Fruit fly (Drosophila melanogaster) whole organism, embryonic: Measurements from ENCODE around the gene Psn.

Experiments
- B-H1 ChIP-seq: fragments of 200-800 bp; sonication (Bioruptor generic); IDR thresholded peaks from 3 replicates; pipeline ENCODE4 v1.3.6; 2022; ENCODE audit warnings: missing biosample characterization, missing genetic modification characterization
- CG10147 ChIP-seq: fragments of 200-800 bp; sonication (Bioruptor generic); optimal IDR thresholded peaks from 2 replicates; lab custom pipeline; 2019; ENCODE audit warnings: missing biosample characterization, mild to moderate bottlenecking, missing genetic modification characterization, moderate library complexity
- CG10274 ChIP-seq: fragments of 200-800 bp; sonication (Bioruptor generic); optimal IDR thresholded peaks from 3 replicates; lab custom pipeline; 2017; ENCODE audit warnings: missing biosample characterization, mild to moderate bottlenecking, missing genetic modification characterization
- CG11696 ChIP-seq: fragments of 200-800 bp; sonication (Bioruptor generic); IDR thresholded peaks from 2 replicates; pipeline ENCODE4 v1.3.6; 2022; ENCODE audit warnings: missing biosample characterization, missing genetic modification characterization
- CG12071 ChIP-seq: fragments of 200-800 bp; sonication (Bioruptor generic); optimal IDR thresholded peaks from 3 replicates; lab custom pipeline; 2018; ENCODE audit warnings: missing biosample characterization, mild to moderate bottlenecking, missing genetic modification characterization
- CG12769 ChIP-seq: fragments of 200-800 bp; sonication (Bioruptor generic); optimal IDR thresholded peaks from 2 replicates; lab custom pipeline; 2019; ENCODE audit warnings: missing biosample characterization, mild to moderate bottlenecking, missing genetic modification characterization, moderate library complexity
- CG14014 ChIP-seq: fragments of 200-800 bp; sonication (Bioruptor generic); IDR thresholded peaks from 2 replicates; pipeline ENCODE4 v1.3.6; 2022; ENCODE audit warnings: missing biosample characterization, missing genetic modification characterization
- CG16815 ChIP-seq: fragments of 200-800 bp; sonication (Bioruptor generic); optimal IDR thresholded peaks from 3 replicates; lab custom pipeline; 2017; ENCODE audit warnings: missing biosample characterization, mild to moderate bottlenecking, missing genetic modification characterization
- CG17802 ChIP-seq: fragments of 200-800 bp; sonication (Bioruptor generic); optimal IDR thresholded peaks from 2 replicates; lab custom pipeline; 2018; ENCODE audit warnings: missing biosample characterization, mild to moderate bottlenecking, missing genetic modification characterization, moderate library complexity
- CG1832 ChIP-seq: fragments of 200-800 bp; sonication (Bioruptor generic); optimal IDR thresholded peaks from 2 replicates; lab custom pipeline; 2017; ENCODE audit warnings: missing biosample characterization, mild to moderate bottlenecking, missing genetic modification characterization, inconsistent platforms
- CG2129 ChIP-seq: fragments of 200-800 bp; sonication (Bioruptor generic); IDR thresholded peaks from 2 replicates; pipeline ENCODE4 v1.3.6; 2022; ENCODE audit warnings: missing biosample characterization, missing genetic modification characterization; ENCODE audit not compliant: partially characterized antibody
- CG42726 ChIP-seq: fragments of 200-800 bp; sonication (Bioruptor generic); IDR thresholded peaks from 2 replicates; pipeline ENCODE4 v1.3.6; 2022; ENCODE audit warnings: missing biosample characterization, missing genetic modification characterization; ENCODE audit not compliant: partially characterized antibody
- CG4328 ChIP-seq: fragments of 200-800 bp; sonication (Bioruptor generic); optimal IDR thresholded peaks from 3 replicates; lab custom pipeline; 2017; ENCODE audit warnings: missing biosample characterization, missing genetic modification reagents, missing genetic modification characterization
- CG7357 ChIP-seq: fragments of 200-800 bp; sonication (Bioruptor generic); IDR thresholded peaks from 3 replicates; pipeline ENCODE4 v1.3.6; 2022; ENCODE audit warnings: missing biosample characterization, missing genetic modification characterization
- CG7556 ChIP-seq: fragments of 200-800 bp; sonication (Bioruptor generic); optimal IDR thresholded peaks from 2 replicates; lab custom pipeline; 2017; ENCODE audit warnings: missing biosample characterization, mild to moderate bottlenecking, missing genetic modification characterization
- Dll ChIP-seq: fragments of 200-800 bp; sonication (Bioruptor generic); IDR thresholded peaks from 4 replicates; pipeline ENCODE4 v1.3.6; 2022; ENCODE audit warnings: missing biosample characterization, missing genetic modification characterization; ENCODE audit not compliant: partially characterized antibody
- Jarid2 ChIP-seq: fragments of 200-800 bp; sonication (Bioruptor generic); optimal IDR thresholded peaks from 3 replicates; lab custom pipeline; 2017; ENCODE audit warnings: mild to moderate bottlenecking, missing biosample characterization, missing genetic modification reagents, missing genetic modification characterization
- MESR4 ChIP-seq: fragments of 200-800 bp; sonication (Bioruptor generic); optimal IDR thresholded peaks from 2 replicates; lab custom pipeline; 2018; ENCODE audit warnings: missing biosample characterization, mild to moderate bottlenecking, missing genetic modification characterization, moderate library complexity
- Nf-YA ChIP-seq: fragments of 200-800 bp; sonication (Bioruptor generic); IDR thresholded peaks from 2 replicates; pipeline ENCODE4 v1.3.6; 2022; ENCODE audit warnings: missing biosample characterization, missing genetic modification characterization
- Nf-YB ChIP-seq: fragments of 200-800 bp; sonication (Bioruptor generic); optimal IDR thresholded peaks from 3 replicates; lab custom pipeline; 2019; ENCODE audit warnings: missing biosample characterization, mild to moderate bottlenecking, missing genetic modification characterization, moderate library complexity
- Poxn ChIP-seq: fragments of 200-800 bp; sonication (Bioruptor generic); IDR thresholded peaks from 2 replicates; pipeline ENCODE4 v1.3.6; 2022; ENCODE audit warnings: missing biosample characterization, missing genetic modification characterization
- Rfx ChIP-seq: fragments of 200-800 bp; sonication (Bioruptor generic); IDR thresholded peaks from 2 replicates; pipeline ENCODE4 v1.3.6; 2022; ENCODE audit warnings: missing biosample characterization, missing genetic modification characterization
- Scr ChIP-seq: fragments of 200-800 bp; sonication (Bioruptor generic); IDR thresholded peaks from 2 replicates; pipeline ENCODE4 v1.3.6; 2022; ENCODE audit warnings: missing biosample characterization, missing genetic modification characterization; ENCODE audit not compliant: partially characterized antibody
- Usf ChIP-seq: fragments of 200-800 bp; sonication (Bioruptor generic); optimal IDR thresholded peaks from 2 replicates; lab custom pipeline; 2017; ENCODE audit warnings: missing genotype, missing biosample characterization, missing genetic modification characterization
- ara ChIP-seq: fragments of 200-800 bp; sonication (Bioruptor generic); IDR thresholded peaks from 2 replicates; pipeline ENCODE4 v1.3.6; 2022; ENCODE audit warnings: missing biosample characterization, missing genetic modification characterization
- bigmax ChIP-seq: fragments of 200-800 bp; sonication (Bioruptor generic); optimal IDR thresholded peaks from 2 replicates; lab custom pipeline; 2018; ENCODE audit warnings: missing biosample characterization, mild to moderate bottlenecking, missing genetic modification characterization
- cg ChIP-seq: fragments of 200-800 bp; sonication (Bioruptor generic); optimal IDR thresholded peaks from 3 replicates; lab custom pipeline; 2019; ENCODE audit warnings: missing biosample characterization, mild to moderate bottlenecking, missing genetic modification characterization, moderate library complexity
- eve ChIP-seq, 2 experiments: fragments of >200 bp; optimal IDR thresholded peaks; 2 replicates each; lab custom pipeline; 2017; ENCODE audit warnings: missing biosample characterization in 2 of 2, missing genetic modification characterization in 2 of 2
- fu2 ChIP-seq: fragments of 200-800 bp; sonication (Bioruptor generic); optimal IDR thresholded peaks from 2 replicates; lab custom pipeline; 2016; ENCODE audit warnings: missing biosample characterization, missing genetic modification characterization
- hbn ChIP-seq: fragments of 200-800 bp; sonication (Bioruptor generic); IDR thresholded peaks from 2 replicates; pipeline ENCODE4 v1.3.6; 2022; ENCODE audit warnings: missing biosample characterization, missing genetic modification characterization; ENCODE audit not compliant: partially characterized antibody
- lab ChIP-seq: fragments of 200-800 bp; sonication (Bioruptor generic); optimal IDR thresholded peaks from 3 replicates; lab custom pipeline; 2017; ENCODE audit warnings: missing biosample characterization, missing genetic modification characterization, mild to moderate bottlenecking, moderate library complexity, missing genetic modification reagents
- lilli ChIP-seq: fragments of 200-800 bp; sonication (Bioruptor generic); optimal IDR thresholded peaks from 3 replicates; lab custom pipeline; 2016; ENCODE audit warnings: missing biosample characterization, missing genetic modification characterization
- lola ChIP-seq, 3 experiments: fragments of >200 bp in 2 of 3; fragments of 200-800 bp in 1 of 3; sonication (Bioruptor generic) in 1 of 3; optimal IDR thresholded peaks; 2 replicates each; lab custom pipeline; 2017 to 2019; ENCODE audit warnings: missing biosample characterization in 3 of 3, missing genetic modification characterization in 3 of 3, mild to moderate bottlenecking in 1 of 3, moderate library complexity in 1 of 3
- maf-S ChIP-seq: fragments of 200-800 bp; sonication (Bioruptor generic); optimal IDR thresholded peaks from 2 replicates; lab custom pipeline; 2016; ENCODE audit warnings: missing biosample characterization, missing genetic modification characterization
- nmo ChIP-seq: fragments of 200-800 bp; sonication (Bioruptor generic); optimal IDR thresholded peaks from 2 replicates; lab custom pipeline; 2018; ENCODE audit warnings: missing biosample characterization, mild to moderate bottlenecking, missing genetic modification characterization, moderate library complexity
- onecut ChIP-seq: fragments of 200-800 bp; sonication (Bioruptor generic); IDR thresholded peaks from 2 replicates; pipeline ENCODE4 v1.3.6; 2022; ENCODE audit warnings: missing biosample characterization, missing genetic modification characterization
- pnt ChIP-seq: fragments of 200-800 bp; sonication (Bioruptor generic); optimal IDR thresholded peaks from 3 replicates; lab custom pipeline; 2016; ENCODE audit warnings: missing biosample characterization, missing genetic modification characterization
- prd ChIP-seq, 3 experiments: fragments of >200 bp in 2 of 3; fragments of 200-800 bp in 1 of 3; sonication (Bioruptor generic) in 1 of 3; optimal IDR thresholded peaks in 2 of 3; IDR thresholded peaks in 1 of 3; 2 replicates in 2 of 3; 3 replicates in 1 of 3; pipeline versions ENCODE4 v1.3.6 to Lab custom; 2017 to 2022; ENCODE audit warnings: missing biosample characterization in 1 of 3, missing genetic modification characterization in 1 of 3
- pros ChIP-seq: fragments of 200-800 bp; sonication (Bioruptor generic); optimal IDR thresholded peaks from 3 replicates; lab custom pipeline; 2019; ENCODE audit warnings: missing biosample characterization, mild to moderate bottlenecking, missing genetic modification characterization, moderate library complexity
- run ChIP-seq: fragments of 200-800 bp; sonication (Bioruptor generic); optimal IDR thresholded peaks from 3 replicates; lab custom pipeline; 2018; ENCODE audit warnings: missing biosample characterization, mild to moderate bottlenecking, missing genetic modification characterization
- salm ChIP-seq: fragments of 200-800 bp; sonication (Bioruptor generic); optimal IDR thresholded peaks from 2 replicates; lab custom pipeline; 2018; ENCODE audit warnings: missing biosample characterization, mild to moderate bottlenecking, missing genetic modification characterization
- sd ChIP-seq: fragments of 200-800 bp; sonication (Bioruptor generic); optimal IDR thresholded peaks from 3 replicates; lab custom pipeline; 2018; ENCODE audit warnings: missing biosample characterization, mild to moderate bottlenecking, missing genetic modification characterization, moderate library complexity
- slp2 ChIP-seq: fragments of 200-800 bp; sonication (Bioruptor generic); optimal IDR thresholded peaks from 2 replicates; lab custom pipeline; 2016; ENCODE audit warnings: missing biosample characterization, missing genetic modification characterization
- sug ChIP-seq: fragments of 200-800 bp; optimal IDR thresholded peaks from 2 replicates; lab custom pipeline; 2019; ENCODE audit warnings: missing biosample characterization, mild to moderate bottlenecking, missing genetic modification characterization, moderate library complexity
- tap ChIP-seq: fragments of 200-800 bp; optimal IDR thresholded peaks from 3 replicates; lab custom pipeline; 2019; ENCODE audit warnings: missing biosample characterization, mild to moderate bottlenecking, missing genetic modification characterization, moderate library complexity
- trem ChIP-seq: fragments of 200-800 bp; optimal IDR thresholded peaks from 3 replicates; lab custom pipeline; 2019; ENCODE audit warnings: missing biosample characterization, mild to moderate bottlenecking, missing genetic modification characterization, moderate library complexity
- unc-4 ChIP-seq: fragments of 200-800 bp; sonication (Bioruptor generic); IDR thresholded peaks from 2 replicates; pipeline ENCODE4 v1.3.6; 2022; ENCODE audit warnings: missing biosample characterization, missing genetic modification characterization; ENCODE audit not compliant: partially characterized antibody
- usp ChIP-seq: fragments of >200 bp; optimal IDR thresholded peaks from 2 replicates; lab custom pipeline; 2017; ENCODE audit warnings: missing biosample characterization, missing genetic modification characterization

Gene Psn

dm6 chr3L:20470991-20471498, 38.8 kb downstream of the Psn start (continued):
- TF ChIP-seq CG1832 (GFP tag; lab: Kevin White, UChicago) (no peak), lab (peak; percentile 76), usp (no peak), nmo (GFP tag; lab: Kevin White, UChicago) (peak; percentile 23), CG11696 (GFP tag; lab: Robert Waterston, UW) (peak; percentile 26; the same call in 1 of the 2 replicates), unc-4 (no peak), CG12769 (tag; lab: Kevin White, UChicago) (peak; percentile 43), CG42726 (GFP tag; lab: Robert Waterston, UW) (no peak), hbn (GFP tag; lab: Robert Waterston, UW) (no peak), trem (tag; lab: Kevin White, UChicago) (no peak), eve (GFP tag; optimal IDR thresholded peaks at IDR 0.05; lab: Kevin White, UChicago) (peak in 1 of 2 experiments; percentile 54), ara (peak; percentile 51; the same call in 1 of the 2 replicates), maf-S (GFP tag; lab: Kevin White, UChicago) (no peak), bigmax (GFP tag; lab: Kevin White, UChicago) (no peak), tap (tag; lab: Kevin White, UChicago) (peak; percentile 68), Rfx (GFP tag; lab: Robert Waterston, UW) (peak; percentile 49; the same call in 1 of the 2 replicates), CG10274 (GFP tag; lab: Kevin White, UChicago) (peak; percentile 31), cg (no peak), lilli (GFP tag; lab: Kevin White, UChicago) (peak; percentile 0), pros (no peak), CG2129 (no peak), CG10147 (GFP tag; lab: Kevin White, UChicago) (peak; percentile 23), onecut (0 out of 2 replicates have a peak, but pooled peaks have one; percentile 3), CG7357 (GFP tag; lab: Robert Waterston, UW) (no peak), run (tag; lab: Kevin White, UChicago) (peak; percentile 45), CG4328 (peak; percentile 18), lola (GFP tag; optimal IDR thresholded peaks at IDR 0.05; lab: Kevin White, UChicago) (no peak), MESR4 (GFP tag; lab: Kevin White, UChicago) (no peak), fu2 (GFP tag; lab: Kevin White, UChicago) (no peak), Nf-YB (GFP tag; lab: Kevin White, UChicago) (peak; percentile 0), B-H1 (GFP tag; lab: Robert Waterston, UW) (no peak), pnt (GFP tag; lab: Kevin White, UChicago) (no peak), CG7556 (peak; percentile 40), salm (tag; lab: Kevin White, UChicago) (peak; percentile 32), CG16815 (GFP tag; lab: Kevin White, UChicago) (no peak), Dll (no peak), CG12071 (GFP tag; lab: Kevin White, UChicago) (peak; percentile 43), prd (optimal IDR thresholded peaks at IDR 0.05; lab: Kevin White, UChicago) (no peak), prd (GFP tag; IDR thresholded peaks at IDR 0.05; lab: Robert Waterston, UW) (peak; percentile 61; the same call in 2 of the 3 replicates), Scr (GFP tag; lab: Robert Waterston, UW) (0 out of 2 replicates have a peak, but pooled peaks have one; percentile 9), Nf-YA (peak; percentile 53; the same call in 1 of the 2 replicates), Jarid2 (GFP tag; lab: Kevin White, UChicago) (peak; percentile 9), CG17802 (tag; lab: Kevin White, UChicago) (no peak), CG14014 (GFP tag; lab: Robert Waterston, UW) (peak; percentile 58; the same call in 1 of the 2 replicates), sug (peak; percentile 67), Usf (GFP tag; lab: Kevin White, UChicago) (no peak), slp2 (no peak), Poxn (GFP tag; lab: Robert Waterston, UW) (no peak), sd (tag; lab: Kevin White, UChicago) (no peak)
